ENCODE assay signal across 2 fruit fly cellular contexts in genomic region chr3L:8682551-8683375, dm6.
TF ChIP-seq lines count a peak whose summit lies in the region.

No protein-coding gene starts in this region.

TF ChIP-seq in whole organism, adult, 20 proteins besides CTCF, POLR2A, EP300 and RAD21 (continued from another document):
- peak; percentile 7 for TF ChIP-seq Mnt (GFP tag; optimal IDR thresholded peaks at IDR 0.05; lab: Kevin White, UChicago)

TF ChIP-seq in whole organism, embryonic, 481 proteins besides CTCF, POLR2A, EP300 and RAD21 (continued from another document and continues in another):
- TF ChIP-seq lov (optimal IDR thresholded peaks at IDR 0.05; lab: Kevin White, UChicago) (no peak), lov (GFP tag; IDR thresholded peaks at IDR 0.05; lab: Robert Waterston, UW) (no peak), sna (GFP tag; IDR thresholded peaks at IDR 0.05; lab: Robert Waterston, UW; ENCODE audit: partially characterized antibody) (no peak), CG18011 (GFP tag; optimal IDR thresholded peaks at IDR 0.05; lab: Kevin White, UChicago) (no peak), CG2875 (GFP tag; optimal IDR thresholded peaks at IDR 0.05; lab: Kevin White, UChicago) (no peak), emc (GFP tag; optimal IDR thresholded peaks at IDR 0.05; lab: Kevin White, UChicago) (no peak), Max (GFP tag; optimal IDR thresholded peaks at IDR 0.05; lab: Kevin White, UChicago) (no peak), CG13287 (GFP tag; IDR thresholded peaks at IDR 0.05; lab: Robert Waterston, UW; ENCODE audit: partially characterized antibody) (no peak), CG7271 (tag; optimal IDR thresholded peaks at IDR 0.05; lab: Kevin White, UChicago) (no peak), fd64A (GFP tag; optimal IDR thresholded peaks at IDR 0.05; lab: Kevin White, UChicago) (no peak), CG8290 (GFP tag; optimal IDR thresholded peaks at IDR 0.05; lab: Kevin White, UChicago) (no peak), CG8290 (tag; optimal IDR thresholded peaks at IDR 0.05; lab: Kevin White, UChicago) (peak in 1 of 2 experiments; percentile 63), CG6683 (GFP tag; optimal IDR thresholded peaks at IDR 0.05; lab: Kevin White, UChicago) (no peak), CG9797 (GFP tag; optimal IDR thresholded peaks at IDR 0.05; lab: Kevin White, UChicago) (no peak), so (GFP tag; IDR thresholded peaks at IDR 0.05; lab: Robert Waterston, UW) (no peak), mld (GFP tag; IDR thresholded peaks at IDR 0.05; lab: Robert Waterston, UW; ENCODE audit: partially characterized antibody) (no peak), CoRest (tag; optimal IDR thresholded peaks at IDR 0.05; lab: Kevin White, UChicago) (no peak), CG6175 (GFP tag; IDR thresholded peaks at IDR 0.05; lab: Robert Waterston, UW) (peak; percentile 13; the same call in 1 of the 3 replicates), CG7987 (GFP tag; optimal IDR thresholded peaks at IDR 0.05; lab: Kevin White, UChicago) (peak; percentile 13), ewg (GFP tag; optimal IDR thresholded peaks at IDR 0.05; lab: Kevin White, UChicago) (no peak), pb (GFP tag; optimal IDR thresholded peaks at IDR 0.05; lab: Kevin White, UChicago) (no peak), Sox102F (GFP tag; optimal IDR thresholded peaks at IDR 0.05; lab: Kevin White, UChicago) (peak; percentile 7), CG9215 (GFP tag; IDR thresholded peaks at IDR 0.05; lab: Robert Waterston, UW) (no peak), ro (GFP tag; IDR thresholded peaks at IDR 0.05; lab: Robert Waterston, UW) (no peak), CG7839 (tag; optimal IDR thresholded peaks at IDR 0.05; lab: Kevin White, UChicago) (peak; percentile 9), corto (GFP tag; optimal IDR thresholded peaks at IDR 0.05; lab: Kevin White, UChicago) (no peak), Nf-YA (GFP tag; IDR thresholded peaks at IDR 0.05; lab: Robert Waterston, UW) (no peak), tll (GFP tag; optimal IDR thresholded peaks at IDR 0.05; lab: Kevin White, UChicago) (no peak), CG5180 (GFP tag; optimal IDR thresholded peaks at IDR 0.05; lab: Kevin White, UChicago) (no peak), ttk (GFP tag; IDR thresholded peaks at IDR 0.05; lab: Robert Waterston, UW) (0 out of 2 replicates have a peak, but pooled peaks have one; percentile 6), ash1 (GFP tag; optimal IDR thresholded peaks at IDR 0.05; lab: Kevin White, UChicago) (no peak), CG10147 (GFP tag; optimal IDR thresholded peaks at IDR 0.05; lab: Kevin White, UChicago) (no peak), Hr3 (GFP tag; optimal IDR thresholded peaks at IDR 0.05; lab: Kevin White, UChicago) (no peak), CG10979 (tag; optimal IDR thresholded peaks at IDR 0.05; lab: Kevin White, UChicago) (peak; percentile 22), pum (GFP tag; optimal IDR thresholded peaks at IDR 0.05; lab: Kevin White, UChicago) (no peak), Opbp (GFP tag; IDR thresholded peaks at IDR 0.05; lab: Robert Waterston, UW; ENCODE audit: partially characterized antibody) (no peak), gro (GFP tag; optimal IDR thresholded peaks at IDR 0.05; lab: Kevin White, UChicago) (peak; percentile 39), tin (GFP tag; optimal IDR thresholded peaks at IDR 0.05; lab: Kevin White, UChicago) (no peak), CG3847 (GFP tag; IDR thresholded peaks at IDR 0.05; lab: Robert Waterston, UW) (no peak), E2f2 (GFP tag; IDR thresholded peaks at IDR 0.05; lab: Robert Waterston, UW) (no peak), CG3995 (GFP tag; optimal IDR thresholded peaks at IDR 0.05; lab: Kevin White, UChicago) (peak; percentile 40), ERR (GFP tag; optimal IDR thresholded peaks at IDR 0.05; lab: Kevin White, UChicago) (no peak), NFAT (GFP tag; IDR thresholded peaks at IDR 0.05; lab: Robert Waterston, UW) (peak; percentile 19; the same call in 1 of the 2 replicates), CG12299 (tag; optimal IDR thresholded peaks at IDR 0.05; lab: Kevin White, UChicago) (no peak), cg (GFP tag; optimal IDR thresholded peaks at IDR 0.05; lab: Kevin White, UChicago) (no peak), maf-S (GFP tag; optimal IDR thresholded peaks at IDR 0.05; lab: Kevin White, UChicago) (no peak), CG17829 (tag; optimal IDR thresholded peaks at IDR 0.05; lab: Kevin White, UChicago) (no peak), Spps (tag; optimal IDR thresholded peaks at IDR 0.05; lab: Kevin White, UChicago) (no peak), sd (tag; optimal IDR thresholded peaks at IDR 0.05; lab: Kevin White, UChicago) (peak; percentile 52), Hmx (GFP tag; optimal IDR thresholded peaks at IDR 0.05; lab: Kevin White, UChicago) (no peak), Antp (GFP tag; optimal IDR thresholded peaks at IDR 0.05; lab: Kevin White, UChicago) (no peak), knrl (GFP tag; IDR thresholded peaks at IDR 0.05; lab: Robert Waterston, UW; ENCODE audit: partially characterized antibody) (no peak), ac (GFP tag; optimal IDR thresholded peaks at IDR 0.05; lab: Kevin White, UChicago) (no peak), vvl (GFP tag; IDR thresholded peaks at IDR 0.05; lab: Robert Waterston, UW) (peak; percentile 16), chinmo (GFP tag; IDR thresholded peaks at IDR 0.05; lab: Robert Waterston, UW; ENCODE audit: partially characterized antibody) (peak; percentile 69; the same call in 2 of the 4 replicates), CG14667 (GFP tag; IDR thresholded peaks at IDR 0.05; lab: Robert Waterston, UW) (no peak), sqz (GFP tag; optimal IDR thresholded peaks at IDR 0.05; lab: Kevin White, UChicago) (no peak), CG17385 (GFP tag; optimal IDR thresholded peaks at IDR 0.05; lab: Kevin White, UChicago) (no peak), CG17186 (GFP tag; optimal IDR thresholded peaks at IDR 0.05; lab: Kevin White, UChicago) (no peak), CG42726 (GFP tag; IDR thresholded peaks at IDR 0.05; lab: Robert Waterston, UW; ENCODE audit: partially characterized antibody) (no peak), Meics (GFP tag; optimal IDR thresholded peaks at IDR 0.05; lab: Kevin White, UChicago) (no peak), caup (GFP tag; optimal IDR thresholded peaks at IDR 0.05; lab: Kevin White, UChicago; ENCODE audit: severe bottlenecking) (no peak), CG3838 (GFP tag; optimal IDR thresholded peaks at IDR 0.05; lab: Kevin White, UChicago) (no peak), h (optimal IDR thresholded peaks at IDR 0.05; lab: Kevin White, UChicago) (no peak), seq (GFP tag; IDR thresholded peaks at IDR 0.05; lab: Robert Waterston, UW) (no peak), odd (GFP tag; optimal IDR thresholded peaks at IDR 0.05; lab: Kevin White, UChicago) (no peak), CG12155 (GFP tag; optimal IDR thresholded peaks at IDR 0.05; lab: Kevin White, UChicago) (no peak), CG6854 (GFP tag; optimal IDR thresholded peaks at IDR 0.05; lab: Kevin White, UChicago) (no peak), CG7963 (GFP tag; IDR thresholded peaks at IDR 0.05; lab: Robert Waterston, UW; ENCODE audit: partially characterized antibody) (no peak), CG8281 (tag; optimal IDR thresholded peaks at IDR 0.05; lab: Kevin White, UChicago) (peak; percentile 12), CG4820 (GFP tag; optimal IDR thresholded peaks at IDR 0.05; lab: Kevin White, UChicago) (no peak), CG15073 (GFP tag; optimal IDR thresholded peaks at IDR 0.05; lab: Kevin White, UChicago) (no peak), jing (GFP tag; optimal IDR thresholded peaks at IDR 0.05; lab: Kevin White, UChicago) (no peak), vnd (GFP tag; IDR thresholded peaks at IDR 0.05; lab: Robert Waterston, UW; ENCODE audit: partially characterized antibody) (0 out of 3 replicates have a peak, but pooled peaks have one; percentile 35), CG18476 (GFP tag; optimal IDR thresholded peaks at IDR 0.05; lab: Kevin White, UChicago) (no peak), prd (optimal IDR thresholded peaks at IDR 0.05; lab: Kevin White, UChicago) (no peak), prd (GFP tag; IDR thresholded peaks at IDR 0.05; lab: Robert Waterston, UW) (peak; percentile 57), PHDP (tag; optimal IDR thresholded peaks at IDR 0.05; lab: Kevin White, UChicago) (no peak), Gsc (GFP tag; IDR thresholded peaks at IDR 0.05; lab: Robert Waterston, UW) (no peak), CG3163 (GFP tag; optimal IDR thresholded peaks at IDR 0.05; lab: Kevin White, UChicago) (no peak), psq (GFP tag; optimal IDR thresholded peaks at IDR 0.05; lab: Kevin White, UChicago) (no peak), disco-r (GFP tag; optimal IDR thresholded peaks at IDR 0.05; lab: Kevin White, UChicago) (no peak), CG12219 (GFP tag; optimal IDR thresholded peaks at IDR 0.05; lab: Kevin White, UChicago) (no peak), C15 (GFP tag; IDR thresholded peaks at IDR 0.05; lab: Robert Waterston, UW) (no peak), Hsf (GFP tag; optimal IDR thresholded peaks at IDR 0.05; lab: Kevin White, UChicago) (no peak), bsh (GFP tag; optimal IDR thresholded peaks at IDR 0.05; lab: Kevin White, UChicago) (no peak), da (GFP tag; optimal IDR thresholded peaks at IDR 0.05; lab: Kevin White, UChicago) (no peak), org-1 (GFP tag; optimal IDR thresholded peaks at IDR 0.05; lab: Kevin White, UChicago) (no peak), CG11695 (GFP tag; IDR thresholded peaks at IDR 0.05; lab: Robert Waterston, UW) (0 out of 3 replicates have a peak, but pooled peaks have one; percentile 50), sisA (GFP tag; IDR thresholded peaks at IDR 0.05; lab: Robert Waterston, UW) (no peak), hb (GFP tag; IDR thresholded peaks at IDR 0.05; lab: Robert Waterston, UW; ENCODE audit: partially characterized antibody) (no peak), CG18262 (tag; optimal IDR thresholded peaks at IDR 0.05; lab: Kevin White, UChicago) (no peak), Bdp1 (GFP tag; optimal IDR thresholded peaks at IDR 0.05; lab: Kevin White, UChicago) (no peak), CG15514 (GFP tag; optimal IDR thresholded peaks at IDR 0.05; lab: Kevin White, UChicago) (no peak), CG12744 (GFP tag; optimal IDR thresholded peaks at IDR 0.05; lab: Kevin White, UChicago) (no peak), Ada2b (GFP tag; IDR thresholded peaks at IDR 0.05; lab: Robert Waterston, UW) (peak; percentile 34; the same call in 1 of the 2 replicates), sc (optimal IDR thresholded peaks at IDR 0.05; lab: Kevin White, UChicago) (no peak), sc (GFP tag; optimal IDR thresholded peaks at IDR 0.05; lab: Kevin White, UChicago) (no peak), Hey (tag; optimal IDR thresholded peaks at IDR 0.05; lab: Kevin White, UChicago) (peak; percentile 72), CG17568 (GFP tag; optimal IDR thresholded peaks at IDR 0.05; lab: Kevin White, UChicago) (no peak), sens-2 (GFP tag; IDR thresholded peaks at IDR 0.05; lab: Robert Waterston, UW) (0 out of 2 replicates have a peak, but pooled peaks have one; percentile 42), CG3281 (GFP tag; optimal IDR thresholded peaks at IDR 0.05; lab: Kevin White, UChicago) (peak; percentile 4), CG17328 (GFP tag; IDR thresholded peaks at IDR 0.05; lab: Robert Waterston, UW) (no peak), gsb-n (tag; optimal IDR thresholded peaks at IDR 0.05; lab: Kevin White, UChicago) (no peak), CG11398 (GFP tag; optimal IDR thresholded peaks at IDR 0.05; lab: Kevin White, UChicago) (no peak), gem (tag; optimal IDR thresholded peaks at IDR 0.05; lab: Kevin White, UChicago) (peak; percentile 9), BEAF-32 (GFP tag; optimal IDR thresholded peaks at IDR 0.05; lab: Kevin White, UChicago) (no peak), cato (GFP tag; optimal IDR thresholded peaks at IDR 0.05; lab: Kevin White, UChicago; ENCODE audit: borderline replicate concordance) (no peak), CG13123 (GFP tag; optimal IDR thresholded peaks at IDR 0.05; lab: Kevin White, UChicago) (no peak), Dek (tag; optimal IDR thresholded peaks at IDR 0.05; lab: Kevin White, UChicago) (no peak), jigr1 (GFP tag; IDR thresholded peaks at IDR 0.05; lab: Robert Waterston, UW) (no peak), Dbx (GFP tag; IDR thresholded peaks at IDR 0.05; lab: Robert Waterston, UW) (no peak), vfl (GFP tag; optimal IDR thresholded peaks at IDR 0.05; lab: Kevin White, UChicago) (no peak), Blimp-1 (GFP tag; optimal IDR thresholded peaks at IDR 0.05; lab: Kevin White, UChicago) (peak; percentile 9), CG2202 (tag; optimal IDR thresholded peaks at IDR 0.05; lab: Kevin White, UChicago) (no peak), ken (GFP tag; IDR thresholded peaks at IDR 0.05; lab: Robert Waterston, UW) (no peak), CG1603 (tag; optimal IDR thresholded peaks at IDR 0.05; lab: Kevin White, UChicago) (no peak), Mad (GFP tag; optimal IDR thresholded peaks at IDR 0.05; lab: Kevin White, UChicago) (no peak), CG16815 (GFP tag; optimal IDR thresholded peaks at IDR 0.05; lab: Kevin White, UChicago) (no peak), CG7556 (GFP tag; optimal IDR thresholded peaks at IDR 0.05; lab: Kevin White, UChicago) (no peak), nom (GFP tag; optimal IDR thresholded peaks at IDR 0.05; lab: Kevin White, UChicago) (no peak), CG12942 (GFP tag; optimal IDR thresholded peaks at IDR 0.05; lab: Kevin White, UChicago) (no peak), CG3065 (GFP tag; optimal IDR thresholded peaks at IDR 0.05; lab: Kevin White, UChicago) (no peak), phol (tag; optimal IDR thresholded peaks at IDR 0.05; lab: Kevin White, UChicago) (peak; percentile 7), mirr (GFP tag; optimal IDR thresholded peaks at IDR 0.05; lab: Kevin White, UChicago) (peak; percentile 17), en (GFP tag; optimal IDR thresholded peaks at IDR 0.05; lab: Kevin White, UChicago) (no peak), CG13624 (GFP tag; optimal IDR thresholded peaks at IDR 0.05; lab: Kevin White, UChicago) (peak; percentile 29), CG11723 (GFP tag; optimal IDR thresholded peaks at IDR 0.05; lab: Kevin White, UChicago) (no peak), CG30431 (GFP tag; optimal IDR thresholded peaks at IDR 0.05; lab: Kevin White, UChicago) (no peak), Deaf1 (tag; optimal IDR thresholded peaks at IDR 0.05; lab: Kevin White, UChicago) (peak; percentile 20), dati (GFP tag; IDR thresholded peaks at IDR 0.05; lab: Robert Waterston, UW) (no peak), HLHmδ (GFP tag; optimal IDR thresholded peaks at IDR 0.05; lab: Kevin White, UChicago) (no peak), ems (GFP tag; optimal IDR thresholded peaks at IDR 0.05; lab: Kevin White, UChicago) (no peak), ham (GFP tag; IDR thresholded peaks at IDR 0.05; lab: Robert Waterston, UW) (no peak), Jarid2 (GFP tag; optimal IDR thresholded peaks at IDR 0.05; lab: Kevin White, UChicago) (no peak)
